Fruit fly (Drosophila melanogaster) whole organism, prepupa: ENCODE measurements around the gene scramb1.

ENCODE experiments used
- Blimp-1 ChIP-seq: fragments of 200-800 bp; sonication (Bioruptor generic); optimal IDR thresholded peaks from 3 replicates; lab custom pipeline; 2017; ENCODE audit warnings: missing biosample characterization, missing genetic modification characterization, mild to moderate bottlenecking, moderate library complexity, missing genetic modification reagents
- CG10631 ChIP-seq: fragments of 200-800 bp; sonication (Bioruptor generic); optimal IDR thresholded peaks from 2 replicates; lab custom pipeline; 2016; ENCODE audit warnings: missing biosample characterization, missing genetic modification characterization
- CG10669 ChIP-seq: fragments of 200-800 bp; sonication (Bioruptor generic); optimal IDR thresholded peaks from 3 replicates; lab custom pipeline; 2018; ENCODE audit warnings: missing biosample characterization, mild to moderate bottlenecking, missing genetic modification characterization, moderate library complexity
- CG11294 ChIP-seq: fragments of 200-800 bp; sonication (Bioruptor generic); IDR thresholded peaks from 2 replicates; pipeline ENCODE4 v1.3.6; 2022; ENCODE audit warnings: missing biosample characterization, missing genetic modification characterization
- CG11762 ChIP-seq: fragments of 200-800 bp; sonication (Bioruptor generic); optimal IDR thresholded peaks from 3 replicates; lab custom pipeline; 2016; ENCODE audit warnings: missing biosample characterization, missing genetic modification characterization; ENCODE audit not compliant: insufficient read depth
- CG15336 ChIP-seq: fragments of 200-800 bp; sonication (Bioruptor generic); IDR thresholded peaks from 2 replicates; pipeline ENCODE4 v1.3.6; 2022; ENCODE audit warnings: missing biosample characterization, missing genetic modification characterization
- CG1621 ChIP-seq: fragments of 200-800 bp; sonication (Bioruptor generic); optimal IDR thresholded peaks from 3 replicates; lab custom pipeline; 2018; ENCODE audit warnings: missing biosample characterization, mild to moderate bottlenecking, missing genetic modification characterization
- CG16779 ChIP-seq: fragments of 200-800 bp; sonication (Bioruptor generic); optimal IDR thresholded peaks from 3 replicates; lab custom pipeline; 2017; ENCODE audit warnings: missing biosample characterization, mild to moderate bottlenecking, missing genetic modification characterization
- CG3032 ChIP-seq: fragments of 200-800 bp; optimal IDR thresholded peaks from 2 replicates; lab custom pipeline; 2019; ENCODE audit warnings: missing biosample characterization, mild to moderate bottlenecking, missing genetic modification characterization, moderate library complexity
- CG31627 ChIP-seq: fragments of 200-800 bp; sonication (Bioruptor generic); optimal IDR thresholded peaks from 3 replicates; lab custom pipeline; 2016; ENCODE audit warnings: missing biosample characterization, missing genetic modification characterization
- CG32006 ChIP-seq: fragments of 200-800 bp; sonication (Bioruptor generic); optimal IDR thresholded peaks from 3 replicates; lab custom pipeline; 2017; ENCODE audit warnings: missing biosample characterization, mild to moderate bottlenecking, missing genetic modification characterization
- CG34406 ChIP-seq: fragments of 200-800 bp; sonication (Bioruptor generic); optimal IDR thresholded peaks from 3 replicates; lab custom pipeline; 2016; ENCODE audit warnings: missing biosample characterization, missing genetic modification characterization
- CG3919 ChIP-seq: fragments of 200-800 bp; sonication (Bioruptor generic); optimal IDR thresholded peaks from 3 replicates; lab custom pipeline; 2016; ENCODE audit warnings: missing biosample characterization, missing genetic modification characterization
- CG6276 ChIP-seq: fragments of 200-800 bp; sonication (Bioruptor generic); optimal IDR thresholded peaks from 2 replicates; lab custom pipeline; 2017; ENCODE audit warnings: missing biosample characterization, mild to moderate bottlenecking, missing genetic modification characterization
- CG6792 ChIP-seq: fragments of 200-800 bp; sonication (Bioruptor generic); optimal IDR thresholded peaks from 3 replicates; lab custom pipeline; 2016; ENCODE audit warnings: missing biosample characterization, missing genetic modification characterization
- CG6808 ChIP-seq: fragments of 200-800 bp; sonication (Bioruptor generic); optimal IDR thresholded peaks from 3 replicates; lab custom pipeline; 2017; ENCODE audit warnings: missing biosample characterization, missing genetic modification characterization, mild to moderate bottlenecking, moderate library complexity, missing genetic modification reagents
- CG7368 ChIP-seq: fragments of 200-800 bp; sonication (Bioruptor generic); optimal IDR thresholded peaks from 3 replicates; lab custom pipeline; 2016; ENCODE audit warnings: missing biosample characterization, missing genetic modification characterization
- CG8319 ChIP-seq: fragments of 200-800 bp; sonication (Bioruptor generic); optimal IDR thresholded peaks from 3 replicates; lab custom pipeline; 2016; ENCODE audit warnings: missing biosample characterization, missing genetic modification characterization
- CG8632 ChIP-seq: fragments of 200-800 bp; sonication (Bioruptor generic); optimal IDR thresholded peaks from 3 replicates; lab custom pipeline; 2016; ENCODE audit warnings: missing biosample characterization, missing genetic modification characterization
- Eip75B ChIP-seq: fragments of 200-800 bp; sonication (Bioruptor generic); optimal IDR thresholded peaks from 3 replicates; lab custom pipeline; 2016; ENCODE audit warnings: missing biosample characterization, missing genetic modification characterization
- Eip78C ChIP-seq: fragments of 200-800 bp; sonication (Bioruptor generic); peaks from one replicate; lab custom pipeline; 2016; ENCODE audit warnings: missing biosample characterization, missing genetic modification characterization
- Eip93F ChIP-seq: fragments of 200-800 bp; sonication (Bioruptor generic); optimal IDR thresholded peaks from 2 replicates; lab custom pipeline; 2016; ENCODE audit warnings: missing biosample characterization, mild to moderate bottlenecking, missing genetic modification characterization
- Ets96B ChIP-seq: fragments of 200-800 bp; optimal IDR thresholded peaks from 2 replicates; lab custom pipeline; 2019; ENCODE audit warnings: missing biosample characterization, mild to moderate bottlenecking, missing genetic modification characterization, moderate library complexity
- Gug ChIP-seq: fragments of 200-800 bp; sonication (Bioruptor generic); IDR thresholded peaks from 2 replicates; pipeline ENCODE4 v1.3.6; 2022; ENCODE audit warnings: missing biosample characterization, missing genetic modification characterization
- Hr38 ChIP-seq: sonication (Bioruptor generic); optimal IDR thresholded peaks from 2 replicates; lab custom pipeline; 2016; ENCODE audit warnings: missing biosample characterization, missing genetic modification characterization
- Hr39 ChIP-seq: fragments of 200-800 bp; sonication (Bioruptor generic); optimal IDR thresholded peaks from 2 replicates; lab custom pipeline; 2016; ENCODE audit warnings: missing biosample characterization, missing genetic modification characterization
- Met ChIP-seq: fragments of 200-800 bp; sonication (Bioruptor generic); optimal IDR thresholded peaks from 3 replicates; lab custom pipeline; 2016; ENCODE audit warnings: missing biosample characterization, missing genetic modification characterization
- OdsH ChIP-seq: fragments of 200-800 bp; sonication (Bioruptor generic); optimal IDR thresholded peaks from 3 replicates; lab custom pipeline; 2016; ENCODE audit warnings: missing biosample characterization, missing genetic modification characterization
- Smox ChIP-seq: fragments of 200-800 bp; sonication (Bioruptor generic); optimal IDR thresholded peaks from 3 replicates; lab custom pipeline; 2016; ENCODE audit warnings: missing biosample characterization, missing genetic modification characterization
- Sox15 ChIP-seq: fragments of 200-800 bp; sonication (Bioruptor generic); optimal IDR thresholded peaks from 3 replicates; lab custom pipeline; 2016; ENCODE audit warnings: missing biosample characterization, missing genetic modification characterization
- achi ChIP-seq: fragments of 200-800 bp; sonication (Bioruptor generic); optimal IDR thresholded peaks from 3 replicates; lab custom pipeline; 2016; ENCODE audit warnings: missing biosample characterization, missing genetic modification characterization
- cyc ChIP-seq: fragments of 200-800 bp; sonication (Bioruptor generic); optimal IDR thresholded peaks from 3 replicates; lab custom pipeline; 2016; ENCODE audit warnings: missing biosample characterization, missing genetic modification characterization
- dac ChIP-seq: fragments of 200-800 bp; sonication (Bioruptor generic); optimal IDR thresholded peaks from 2 replicates; lab custom pipeline; 2017; ENCODE audit warnings: missing biosample characterization, mild to moderate bottlenecking, missing genetic modification characterization
- dsx ChIP-seq: fragments of 200-800 bp; optimal IDR thresholded peaks from 3 replicates; lab custom pipeline; 2019; ENCODE audit warnings: missing biosample characterization, mild to moderate bottlenecking, missing genetic modification characterization, moderate library complexity; ENCODE audit not compliant: poor library complexity, severe bottlenecking
- eg ChIP-seq: fragments of 200-800 bp; sonication (Bioruptor generic); IDR thresholded peaks from 3 replicates; pipeline ENCODE4 v1.3.6; 2022; ENCODE audit warnings: missing biosample characterization, missing genetic modification characterization
- esn ChIP-seq: fragments of 200-800 bp; sonication (Bioruptor generic); optimal IDR thresholded peaks from 2 replicates; lab custom pipeline; 2016; ENCODE audit warnings: missing biosample characterization, mild to moderate bottlenecking, missing genetic modification characterization, moderate library complexity
- fd59A ChIP-seq: fragments of 200-800 bp; sonication (Bioruptor generic); optimal IDR thresholded peaks from 2 replicates; lab custom pipeline; 2017; ENCODE audit warnings: missing biosample characterization, mild to moderate bottlenecking, missing genetic modification characterization, missing genetic modification reagents
- lz ChIP-seq: fragments of 200-800 bp; sonication (Bioruptor generic); optimal IDR thresholded peaks from 3 replicates; lab custom pipeline; 2016; ENCODE audit warnings: missing biosample characterization, missing genetic modification characterization
- net ChIP-seq: fragments of 200-800 bp; sonication (Bioruptor generic); optimal IDR thresholded peaks from 3 replicates; lab custom pipeline; 2016; ENCODE audit warnings: missing biosample characterization, missing genetic modification characterization
- pdm3 ChIP-seq: fragments of 200-800 bp; sonication (Bioruptor generic); optimal IDR thresholded peaks from 3 replicates; lab custom pipeline; 2016; ENCODE audit warnings: missing biosample characterization, missing genetic modification characterization
- salr ChIP-seq, 2 experiments: fragments of 200-800 bp; sonication (Bioruptor generic); optimal IDR thresholded peaks; 3 replicates each; lab custom pipeline; 2016 to 2018; ENCODE audit warnings: missing biosample characterization in 2 of 2, missing genetic modification characterization in 2 of 2, mild to moderate bottlenecking in 1 of 2
- ss ChIP-seq, 2 experiments: fragments of 200-800 bp; sonication (Bioruptor generic); optimal IDR thresholded peaks; 2 replicates in 1 of 2; 3 replicates in 1 of 2; lab custom pipeline; 2017 to 2018; ENCODE audit warnings: mild to moderate bottlenecking in 2 of 2, missing biosample characterization in 2 of 2, missing genetic modification characterization in 2 of 2, moderate library complexity in 1 of 2
- svp ChIP-seq: fragments of 200-800 bp; sonication (Bioruptor generic); peaks from one replicate; lab custom pipeline; 2016; ENCODE audit warnings: missing biosample characterization, missing genetic modification characterization
- topi ChIP-seq: fragments of 200-800 bp; sonication (Bioruptor generic); optimal IDR thresholded peaks from 3 replicates; lab custom pipeline; 2016; ENCODE audit warnings: missing biosample characterization, missing genetic modification characterization

scramb1 gene

dm6 chr3L:10267605-10268004 lies 42.6 kb upstream of the scramb1 start (continued):
- TF ChIP-seq Eip75B (GFP tag; lab: Kevin White, UChicago): no peak
- TF ChIP-seq svp (GFP tag; lab: Kevin White, UChicago): peak; percentile 83
- TF ChIP-seq salr (GFP tag; optimal IDR thresholded peaks at IDR 0.05; lab: Kevin White, UChicago): no peak
- TF ChIP-seq net (GFP tag; lab: Kevin White, UChicago): no peak
- TF ChIP-seq CG11294 (GFP tag; lab: Robert Waterston, UW): no peak
- TF ChIP-seq CG6276: no peak
- peak; percentile 16 for TF ChIP-seq cyc (GFP tag; lab: Kevin White, UChicago)
- TF ChIP-seq CG31627 (GFP tag; lab: Kevin White, UChicago): peak; percentile 63
- no peak for TF ChIP-seq Blimp-1 (GFP tag; lab: Kevin White, UChicago)
- peak; percentile 30 for TF ChIP-seq pdm3 (GFP tag; lab: Kevin White, UChicago)
- TF ChIP-seq CG34406 (GFP tag; lab: Kevin White, UChicago): peak; percentile 14
- no peak for TF ChIP-seq CG32006 (GFP tag; lab: Kevin White, UChicago)
- TF ChIP-seq Met (GFP tag; lab: Kevin White, UChicago): peak; percentile 55
- TF ChIP-seq OdsH (GFP tag; lab: Kevin White, UChicago): peak; percentile 9
- no peak for TF ChIP-seq CG1621 (tag; lab: Kevin White, UChicago)
- peak; percentile 52 for TF ChIP-seq Hr39 (GFP tag; lab: Kevin White, UChicago)
- no peak for TF ChIP-seq Hr38 (GFP tag; lab: Kevin White, UChicago)
- no peak for TF ChIP-seq CG6808 (GFP tag; lab: Kevin White, UChicago)
- no peak for TF ChIP-seq Gug (GFP tag; lab: Robert Waterston, UW)

DNA sequence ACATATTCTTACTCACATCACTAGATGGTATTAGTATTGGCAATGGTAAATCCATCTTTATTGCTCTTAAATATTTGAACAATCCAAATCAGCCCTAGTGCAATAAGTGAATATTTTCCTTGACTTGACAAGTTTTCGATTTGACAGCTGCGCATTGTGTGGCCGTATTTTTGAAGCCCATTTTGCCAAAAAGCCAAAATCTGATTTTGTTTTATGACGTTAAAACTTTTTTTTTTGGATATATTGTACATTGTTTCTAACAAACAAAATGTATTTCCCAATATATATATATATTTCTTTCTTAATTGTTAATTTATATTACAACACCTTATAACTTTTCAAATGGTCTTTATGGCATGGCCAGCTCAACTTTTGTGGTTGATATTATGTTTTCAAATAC lies 42.0 kb upstream of the scramb1 start, which contains the start of gene can:
can (minus strand) TSS at position 101 of the 400 bp plus-strand sequence.
- TF ChIP-seq dsx (GFP tag; lab: Kevin White, UChicago) (no peak), Met (GFP tag; lab: Kevin White, UChicago) (no peak), Eip93F (no peak), CG31627 (GFP tag; lab: Kevin White, UChicago) (no peak), fd59A (no peak), CG15336 (GFP tag; lab: Robert Waterston, UW) (no peak), CG6808 (GFP tag; lab: Kevin White, UChicago) (no peak), eg (GFP tag; lab: Robert Waterston, UW) (no peak), CG11762 (GFP tag; lab: Kevin White, UChicago) (no peak), CG6792 (no peak), pdm3 (GFP tag; lab: Kevin White, UChicago) (no peak), lz (GFP tag; lab: Kevin White, UChicago) (no peak), Sox15 (GFP tag; lab: Kevin White, UChicago) (no peak), CG16779 (no peak), CG8319 (GFP tag; lab: Kevin White, UChicago) (no peak), Hr39 (GFP tag; lab: Kevin White, UChicago) (no peak)

DNA sequence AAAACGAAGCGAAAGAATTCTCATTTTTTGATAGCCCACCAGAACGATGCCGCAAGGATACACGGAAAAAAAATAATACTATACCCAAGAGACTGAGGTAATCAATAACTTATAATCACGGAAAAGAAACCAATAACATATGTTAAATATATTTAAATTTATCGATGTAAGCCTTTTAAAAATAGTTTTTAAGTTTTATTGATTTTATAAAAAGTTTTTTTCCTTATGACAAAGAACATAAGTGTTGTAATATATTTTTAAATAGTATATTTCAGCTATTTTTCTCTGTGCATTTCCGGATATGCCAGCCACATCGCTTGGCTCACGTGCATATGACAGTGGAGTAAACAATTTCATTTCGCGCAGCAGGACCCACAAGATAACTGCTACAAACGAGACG lies 37.8 kb upstream of the scramb1 start:
- TF ChIP-seq CG8632 (GFP tag; lab: Kevin White, UChicago) (peak; percentile 15), achi (peak; percentile 8), dac (no peak), esn (GFP tag; lab: Kevin White, UChicago) (peak; percentile 51), CG15336 (GFP tag; lab: Robert Waterston, UW) (no peak), Eip93F (no peak), Eip78C (GFP tag; lab: Kevin White, UChicago) (peak; percentile 75), CG10631 (peak; percentile 30), Smox (GFP tag; lab: Kevin White, UChicago) (peak; percentile 16), OdsH (GFP tag; lab: Kevin White, UChicago) (peak; percentile 16), dsx (GFP tag; lab: Kevin White, UChicago) (peak; percentile 27), CG3919 (GFP tag; lab: Kevin White, UChicago) (no peak), CG7368 (GFP tag; lab: Kevin White, UChicago) (no peak), CG10669 (GFP tag; lab: Kevin White, UChicago) (peak; percentile 31), ss (GFP tag; optimal IDR thresholded peaks at IDR 0.05; lab: Kevin White, UChicago) (peak in 1 of 2 experiments; percentile 11), Ets96B (tag; lab: Kevin White, UChicago) (peak; percentile 39), CG3032 (tag; lab: Kevin White, UChicago) (peak; percentile 43), Eip75B (GFP tag; lab: Kevin White, UChicago) (peak; percentile 2), topi (GFP tag; lab: Kevin White, UChicago) (peak; percentile 27), Met (GFP tag; lab: Kevin White, UChicago) (peak; percentile 14), cyc (GFP tag; lab: Kevin White, UChicago) (peak; percentile 10), svp (GFP tag; lab: Kevin White, UChicago) (peak; percentile 67)
